Worm (Caenorhabditis elegans) whole organism, early embryonic: ENCODE results near the gene ZK757.1.

Experiments
- B0310.2 ChIP-seq: sonication (generic microtip); optimal IDR thresholded peaks from 2 replicates; lab custom pipeline; 2016; ENCODE audit warnings: mild to moderate bottlenecking, missing genetic modification characterization, missing compliant biosample characterization
- F13C5.2 ChIP-seq: sonication (generic microtip); optimal IDR thresholded peaks from 2 replicates; lab custom pipeline; 2017; ENCODE audit warnings: mild to moderate bottlenecking, missing genetic modification characterization, inconsistent platforms, missing compliant biosample characterization
- aly-1 ChIP-seq: sonication (generic microtip); optimal IDR thresholded peaks from 2 replicates; lab custom pipeline; 2016; ENCODE audit warnings: missing genetic modification characterization, missing compliant biosample characterization
- ama-1 ChIP-seq: fragments of 150-350 bp; optimal IDR thresholded peaks from 2 replicates; lab custom pipeline; 2014
- ceh-13 ChIP-seq: fragments of 200-800 bp; sonication (Bioruptor generic); optimal IDR thresholded peaks from 2 replicates; lab custom pipeline; 2018; ENCODE audit warnings: mild to moderate bottlenecking, missing genetic modification characterization, missing compliant biosample characterization
- ceh-36 ChIP-seq: sonication (generic microtip); optimal IDR thresholded peaks from 2 replicates; lab custom pipeline; 2016; ENCODE audit warnings: missing genetic modification characterization, inconsistent platforms, missing compliant biosample characterization
- ets-7 ChIP-seq: sonication (generic microtip); optimal IDR thresholded peaks from 2 replicates; lab custom pipeline; 2016; ENCODE audit warnings: missing genotype, missing genetic modification characterization, missing compliant biosample characterization
- flt-1 ChIP-seq: fragments of 200-800 bp; sonication (Bioruptor generic); IDR thresholded peaks from 2 replicates; pipeline ENCODE4 v1.3.6; 2022; ENCODE audit warnings: missing genetic modification characterization, missing compliant biosample characterization
- hmbx-1 ChIP-seq: sonication (generic microtip); optimal IDR thresholded peaks from 2 replicates; lab custom pipeline; 2016; ENCODE audit warnings: mild to moderate bottlenecking, missing genetic modification characterization, missing compliant biosample characterization
- hmg-4 ChIP-seq: fragments of 200-800 bp; sonication (Bioruptor generic); optimal IDR thresholded peaks from 2 replicates; lab custom pipeline; 2018; ENCODE audit warnings: mild to moderate bottlenecking, missing genetic modification characterization, missing compliant biosample characterization
- hnd-1 ChIP-seq: sonication (generic microtip); optimal IDR thresholded peaks from 2 replicates; lab custom pipeline; 2016; ENCODE audit warnings: missing genetic modification characterization, missing compliant biosample characterization
- pes-1 ChIP-seq: fragments of 200-800 bp; sonication (Bioruptor generic); IDR thresholded peaks from 2 replicates; pipeline ENCODE4 v1.3.6; 2022; ENCODE audit warnings: missing genetic modification reagents, missing genetic modification characterization, missing compliant biosample characterization
- scrt-1 ChIP-seq: fragments of 200-800 bp; sonication (Bioruptor generic); IDR thresholded peaks from 2 replicates; pipeline ENCODE4 v1.3.6; 2022; ENCODE audit warnings: missing genetic modification characterization, missing compliant biosample characterization
- sea-1 ChIP-seq: fragments of 200-800 bp; sonication (Bioruptor generic); conservative IDR thresholded peaks from 2 replicates; pipeline ENCODE4 v1.3.6; 2022; ENCODE audit warnings: missing genetic modification characterization, missing compliant biosample characterization
- tbx-11 ChIP-seq: fragments of 200-800 bp; sonication (Bioruptor generic); IDR thresholded peaks from 2 replicates; pipeline ENCODE4 v1.3.6; 2022; ENCODE audit warnings: missing genetic modification characterization, missing compliant biosample characterization
- tbx-37 ChIP-seq: fragments of 200-800 bp; sonication (Bioruptor generic); conservative IDR thresholded peaks from 2 replicates; pipeline ENCODE4 v1.3.6; 2022; ENCODE audit warnings: missing genetic modification reagents, missing genetic modification characterization, missing compliant biosample characterization
- tra-4 ChIP-seq: sonication (generic microtip); optimal IDR thresholded peaks from 2 replicates; lab custom pipeline; 2017; ENCODE audit warnings: missing genetic modification characterization, missing compliant biosample characterization

Gene ZK757.1

ce11 chrIII:9907574-9907973 is 36.6 kb upstream of the ZK757.1 start:
- TF ChIP-seq tbx-11 (GFP tag; lab: Robert Waterston, UW) (no peak), sea-1 (GFP tag; lab: Robert Waterston, UW) (no peak), flt-1 (GFP tag; lab: Robert Waterston, UW) (no peak), F13C5.2 (tag; lab: Kevin White, UChicago) (no peak), tra-4 (tag; lab: Kevin White, UChicago) (no peak), scrt-1 (no peak), ceh-36 (tag; lab: Kevin White, UChicago) (no peak), pes-1 (GFP tag; lab: Robert Waterston, UW) (no peak), aly-1 (tag; lab: Kevin White, UChicago) (no peak), ets-7 (tag; lab: Kevin White, UChicago) (no peak), hnd-1 (tag; lab: Kevin White, UChicago) (no peak), tbx-37 (no peak), hmg-4 (GFP tag; lab: Kevin White, UChicago) (no peak), ama-1 (lab: Kevin White, UChicago) (no peak), B0310.2 (tag; lab: Kevin White, UChicago) (no peak), ceh-13 (no peak), hmbx-1 (no peak)

- TF ChIP-seq F13C5.2 (tag; lab: Kevin White, UChicago) = no peak
- no peak for TF ChIP-seq flt-1 (GFP tag; lab: Robert Waterston, UW)
- no peak for TF ChIP-seq tbx-37
- no peak for TF ChIP-seq hmbx-1
- TF ChIP-seq aly-1 (tag; lab: Kevin White, UChicago) = no peak
- TF ChIP-seq pes-1 (GFP tag; lab: Robert Waterston, UW) = no peak
- TF ChIP-seq tbx-11 (GFP tag; lab: Robert Waterston, UW) = no peak
- TF ChIP-seq B0310.2 (tag; lab: Kevin White, UChicago) = no peak
- TF ChIP-seq ceh-36 (tag; lab: Kevin White, UChicago) = no peak
- TF ChIP-seq ceh-13 = no peak
Observed at ce11 chrIII:9905307-9905706, 34.4 kb upstream of the ZK757.1 start.

ce11 chrIII:9903694-9904292 is 32.9 kb upstream of the ZK757.1 start:
- TF ChIP-seq F13C5.2 (tag; lab: Kevin White, UChicago) (no peak), ceh-36 (tag; lab: Kevin White, UChicago) (no peak), ets-7 (tag; lab: Kevin White, UChicago) (no peak), hmbx-1 (no peak), ama-1 (lab: Kevin White, UChicago) (no peak), B0310.2 (tag; lab: Kevin White, UChicago) (no peak), hmg-4 (GFP tag; lab: Kevin White, UChicago) (no peak), ceh-13 (no peak), aly-1 (tag; lab: Kevin White, UChicago) (no peak), tbx-37 (no peak), sea-1 (GFP tag; lab: Robert Waterston, UW) (no peak), tbx-11 (GFP tag; lab: Robert Waterston, UW) (no peak), tra-4 (tag; lab: Kevin White, UChicago) (no peak), pes-1 (GFP tag; lab: Robert Waterston, UW) (no peak), scrt-1 (no peak), hnd-1 (tag; lab: Kevin White, UChicago) (no peak), flt-1 (GFP tag; lab: Robert Waterston, UW) (no peak)

ce11 chrIII:9899720-9900119 is 28.8 kb upstream of the ZK757.1 start:
- TF ChIP-seq scrt-1 (no peak), ets-7 (tag; lab: Kevin White, UChicago) (no peak), flt-1 (GFP tag; lab: Robert Waterston, UW) (no peak)

- no peak for TF ChIP-seq tra-4 (tag; lab: Kevin White, UChicago)
- TF ChIP-seq tbx-37 = no peak
- TF ChIP-seq flt-1 (GFP tag; lab: Robert Waterston, UW) = no peak
- no peak for TF ChIP-seq ama-1 (lab: Kevin White, UChicago)
- TF ChIP-seq ceh-13 = no peak
- no peak for TF ChIP-seq hmbx-1
- no peak for TF ChIP-seq sea-1 (GFP tag; lab: Robert Waterston, UW)
- TF ChIP-seq hmg-4 (GFP tag; lab: Kevin White, UChicago) = no peak
- no peak for TF ChIP-seq hnd-1 (tag; lab: Kevin White, UChicago)
- TF ChIP-seq aly-1 (tag; lab: Kevin White, UChicago) = no peak
- no peak for TF ChIP-seq B0310.2 (tag; lab: Kevin White, UChicago)
Observed at ce11 chrIII:9892855-9893254, 21.9 kb upstream of the ZK757.1 start, which contains the start of gene mam-7. Gene mam-7, plus strand, starts transcription at chrIII:9893155.

- TF ChIP-seq F13C5.2 (tag; lab: Kevin White, UChicago) (no peak), ama-1 (lab: Kevin White, UChicago) (no peak), hnd-1 (tag; lab: Kevin White, UChicago) (no peak), sea-1 (GFP tag; lab: Robert Waterston, UW) (no peak), tbx-37 (no peak), scrt-1 (no peak), aly-1 (tag; lab: Kevin White, UChicago) (no peak), flt-1 (GFP tag; lab: Robert Waterston, UW) (no peak), tra-4 (tag; lab: Kevin White, UChicago) (no peak), ceh-36 (tag; lab: Kevin White, UChicago) (no peak), hmbx-1 (no peak), ceh-13 (no peak), ets-7 (tag; lab: Kevin White, UChicago) (no peak), hmg-4 (GFP tag; lab: Kevin White, UChicago) (no peak), tbx-11 (GFP tag; lab: Robert Waterston, UW) (no peak), B0310.2 (tag; lab: Kevin White, UChicago) (no peak)
Observed at ce11 chrIII:9891324-9891723, 20.4 kb upstream of the ZK757.1 start, which contains the start of gene alg-4. Gene alg-4, minus strand, starts transcription at chrIII:9891424.

- no peak for TF ChIP-seq hnd-1 (tag; lab: Kevin White, UChicago)
- TF ChIP-seq flt-1 (GFP tag; lab: Robert Waterston, UW) = no peak
- TF ChIP-seq hmg-4 (GFP tag; lab: Kevin White, UChicago) = no peak
- no peak for TF ChIP-seq ceh-13
- no peak for TF ChIP-seq ama-1 (lab: Kevin White, UChicago)
- TF ChIP-seq pes-1 (GFP tag; lab: Robert Waterston, UW) = no peak
- no peak for TF ChIP-seq ets-7 (tag; lab: Kevin White, UChicago)
- no peak for TF ChIP-seq B0310.2 (tag; lab: Kevin White, UChicago)
- TF ChIP-seq hmbx-1 = no peak
- no peak for TF ChIP-seq F13C5.2 (tag; lab: Kevin White, UChicago)
- no peak for TF ChIP-seq sea-1 (GFP tag; lab: Robert Waterston, UW)
- TF ChIP-seq tbx-37 = no peak
- no peak for TF ChIP-seq tbx-11 (GFP tag; lab: Robert Waterston, UW)
- TF ChIP-seq scrt-1 = no peak
- TF ChIP-seq ceh-36 (tag; lab: Kevin White, UChicago) = no peak
- no peak for TF ChIP-seq aly-1 (tag; lab: Kevin White, UChicago)
Observed at ce11 chrIII:9886323-9886722, 15.4 kb upstream of the ZK757.1 start.
